Worm (Caenorhabditis elegans): Measurements from ENCODE around the gene C11H1.7.

- TF ChIP-seq nhr-232 (tag; optimal IDR thresholded peaks at IDR 0.05) (no peak), unc-55 (GFP tag; optimal IDR thresholded peaks at IDR 0.05) (no peak), hlh-30 (tag; optimal IDR thresholded peaks at IDR 0.05; ENCODE audit: insufficient read depth) (no peak), pqm-1 (tag; optimal IDR thresholded peaks at IDR 0.05) (no peak), lin-11 (tag; optimal IDR thresholded peaks at IDR 0.05) (no peak), che-1 (tag; optimal IDR thresholded peaks at IDR 0.05) (no peak), ceh-19 (GFP tag; optimal IDR thresholded peaks at IDR 0.05) (no peak), dve-1 (tag; optimal IDR thresholded peaks at IDR 0.05) (no peak), pag-3 (tag; optimal IDR thresholded peaks at IDR 0.05; ENCODE audit: borderline replicate concordance) (no peak), ets-4 (tag; optimal IDR thresholded peaks at IDR 0.05) (no peak), ama-1 (optimal IDR thresholded peaks at IDR 0.05) (no peak)
Observed at ce11 chrX:14355034-14355433, 27.8 kb downstream of the C11H1.7 start.

All from whole organism, late embryonic.